Fruit fly (Drosophila melanogaster): ENCODE data around the gene CG12713.
A peak's percentile ranks its signal among the peaks of the same experiment; 100 is the strongest.

Gene CG12713

dm6 chr3L:15813988-15814387 lies 18.3 kb upstream of the CG12713 start (continued):
- TF ChIP-seq bbx (GFP tag; IDR thresholded peaks at IDR 0.05; ENCODE audit: partially characterized antibody), result no peak
- TF ChIP-seq unc-4 (GFP tag; IDR thresholded peaks at IDR 0.05; ENCODE audit: partially characterized antibody), result no peak
- TF ChIP-seq schlank (tag; optimal IDR thresholded peaks at IDR 0.05), result peak; percentile 12
- no peak for TF ChIP-seq Abd-B (GFP tag; optimal IDR thresholded peaks at IDR 0.05)
- no peak for TF ChIP-seq slou (GFP tag; optimal IDR thresholded peaks at IDR 0.05)
- TF ChIP-seq CG18262 (tag; optimal IDR thresholded peaks at IDR 0.05), result no peak
- no peak for TF ChIP-seq mld (GFP tag; IDR thresholded peaks at IDR 0.05; ENCODE audit: partially characterized antibody)
- TF ChIP-seq CG33557 (GFP tag; optimal IDR thresholded peaks at IDR 0.05), result no peak
- TF ChIP-seq crc (GFP tag; optimal IDR thresholded peaks at IDR 0.05), result no peak
- TF ChIP-seq MBD-R2 (GFP tag; IDR thresholded peaks at IDR 0.05), result no peak
- peak; percentile 54 for TF ChIP-seq BtbVII (GFP tag; optimal IDR thresholded peaks at IDR 0.05)
- TF ChIP-seq tin (GFP tag; optimal IDR thresholded peaks at IDR 0.05), result no peak
- TF ChIP-seq Nf-YA (GFP tag; IDR thresholded peaks at IDR 0.05), result no peak
- peak; percentile 76 for TF ChIP-seq CG6765 (GFP tag; optimal IDR thresholded peaks at IDR 0.05)
- TF ChIP-seq bsh (GFP tag; optimal IDR thresholded peaks at IDR 0.05), result no peak
- TF ChIP-seq CG18476 (GFP tag; optimal IDR thresholded peaks at IDR 0.05), result no peak
- no peak for TF ChIP-seq Dref (GFP tag; IDR thresholded peaks at IDR 0.05)
- no peak for TF ChIP-seq CG2116 (GFP tag; optimal IDR thresholded peaks at IDR 0.05)
- no peak for TF ChIP-seq ewg (GFP tag; optimal IDR thresholded peaks at IDR 0.05)
- no peak for TF ChIP-seq CG4617 (GFP tag; optimal IDR thresholded peaks at IDR 0.05; ENCODE audit: borderline replicate concordance)
- TF ChIP-seq CG4360 (GFP tag; IDR thresholded peaks at IDR 0.05), result no peak
- no peak for TF ChIP-seq inv (GFP tag; IDR thresholded peaks at IDR 0.05; ENCODE audit: partially characterized antibody)
- peak; percentile 49 for TF ChIP-seq CG15269 (tag; optimal IDR thresholded peaks at IDR 0.05)
- no peak for TF ChIP-seq p53 (GFP tag; optimal IDR thresholded peaks at IDR 0.05)
- no peak for TF ChIP-seq CG16815 (GFP tag; optimal IDR thresholded peaks at IDR 0.05)
- no peak for TF ChIP-seq CG4424 (GFP tag; optimal IDR thresholded peaks at IDR 0.05)
- TF ChIP-seq E2f1 (GFP tag; IDR thresholded peaks at IDR 0.05), result no peak
- no peak for TF ChIP-seq sim (GFP tag; IDR thresholded peaks at IDR 0.05)
- TF ChIP-seq dimm (GFP tag; IDR thresholded peaks at IDR 0.05), result no peak
- TF ChIP-seq pan (optimal IDR thresholded peaks at IDR 0.05), result no peak
- no peak for TF ChIP-seq pan (GFP tag; optimal IDR thresholded peaks at IDR 0.05 in 1 of 2, IDR thresholded peaks at IDR 0.05 in 1 of 2)
- TF ChIP-seq wor (GFP tag; IDR thresholded peaks at IDR 0.05), result no peak
- TF ChIP-seq Dip3 (GFP tag; optimal IDR thresholded peaks at IDR 0.05), result no peak
- TF ChIP-seq CG6683 (GFP tag; optimal IDR thresholded peaks at IDR 0.05), result peak; percentile 2
- peak; percentile 5 for TF ChIP-seq Ets65A (GFP tag)
- TF ChIP-seq Dip2 (GFP tag; IDR thresholded peaks at IDR 0.05), result no peak
- TF ChIP-seq knrl (GFP tag; IDR thresholded peaks at IDR 0.05; ENCODE audit: partially characterized antibody), result no peak
- TF ChIP-seq aop (GFP tag; IDR thresholded peaks at IDR 0.05), result no peak
- peak; percentile 0 for TF ChIP-seq CG18619 (GFP tag; optimal IDR thresholded peaks at IDR 0.05)
- TF ChIP-seq CG4328 (GFP tag; optimal IDR thresholded peaks at IDR 0.05), result peak; percentile 16
- TF ChIP-seq CG5180 (GFP tag; optimal IDR thresholded peaks at IDR 0.05), result peak; percentile 16
- TF ChIP-seq D19B (GFP tag; optimal IDR thresholded peaks at IDR 0.05), result no peak
- no peak for TF ChIP-seq ERR (GFP tag; optimal IDR thresholded peaks at IDR 0.05)
- TF ChIP-seq Fer2 (tag; optimal IDR thresholded peaks at IDR 0.05), result no peak
- peak; percentile 65 for TF ChIP-seq CG3281 (GFP tag; optimal IDR thresholded peaks at IDR 0.05)
- peak; percentile 38 for TF ChIP-seq CG18599 (GFP tag; optimal IDR thresholded peaks at IDR 0.05)
- no peak for TF ChIP-seq gcm2 (GFP tag; optimal IDR thresholded peaks at IDR 0.05)
- TF ChIP-seq lilli (GFP tag; optimal IDR thresholded peaks at IDR 0.05), result no peak
- no peak for TF ChIP-seq CG12155 (GFP tag; optimal IDR thresholded peaks at IDR 0.05)
- TF ChIP-seq dmrt99B (tag; optimal IDR thresholded peaks at IDR 0.05), result no peak
- TF ChIP-seq Lim3 (GFP tag; IDR thresholded peaks at IDR 0.05), result no peak

Data from whole organism, embryonic.